Worm (Caenorhabditis elegans): ENCODE measurements around the gene Y43F8A.1.

The Y43F8A.1 gene

DNA sequence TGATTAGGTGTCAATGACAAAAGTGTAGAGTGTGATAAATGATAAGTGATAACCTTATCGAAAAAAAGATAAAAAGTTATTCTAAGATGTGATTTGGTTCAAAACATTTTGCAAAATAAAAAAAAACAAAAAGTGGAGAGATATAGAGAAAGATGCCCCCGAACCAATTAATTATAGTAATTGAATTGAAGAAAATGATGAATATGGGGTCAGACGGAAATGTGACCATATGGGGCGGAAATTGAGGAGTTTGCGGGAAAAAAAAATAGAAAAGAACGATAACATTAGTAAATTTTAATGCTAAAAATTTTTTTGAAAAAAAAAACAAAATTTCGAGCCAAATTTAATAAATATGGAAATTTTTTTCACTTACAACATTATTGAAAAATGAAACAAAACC is 15.8 kb upstream of the Y43F8A.1 start:
- TF ChIP-seq grh-1 (GFP tag; IDR thresholded peaks at IDR 0.05), result no peak
- TF ChIP-seq fos-1 (tag; optimal IDR thresholded peaks at IDR 0.05), result no peak
- no peak for TF ChIP-seq egl-13 (tag; optimal IDR thresholded peaks at IDR 0.05)
- TF ChIP-seq ceh-63 (GFP tag; optimal IDR thresholded peaks at IDR 0.05), result no peak
- no peak for TF ChIP-seq efl-1 (optimal IDR thresholded peaks at IDR 0.05)
- peak in 1 of 2 experiments; percentile 30 for TF ChIP-seq efl-1 (GFP tag; optimal IDR thresholded peaks at IDR 0.05 in 1 of 2)
- no peak for TF ChIP-seq xbp-1 (tag; optimal IDR thresholded peaks at IDR 0.05)
- TF ChIP-seq lin-13 (GFP tag; optimal IDR thresholded peaks at IDR 0.05), result no peak
- no peak for TF ChIP-seq pax-3 (tag; optimal IDR thresholded peaks at IDR 0.05)

- TF ChIP-seq lir-3 (tag; optimal IDR thresholded peaks at IDR 0.05; ENCODE audit: poor library complexity) (no peak), efl-1 (optimal IDR thresholded peaks at IDR 0.05) (no peak), efl-1 (GFP tag; optimal IDR thresholded peaks at IDR 0.05 in 1 of 2) (peak in 1 of 2 experiments; percentile 84)
Observed at ce11 chrV:19355219-19355618, 15.1 kb upstream of the Y43F8A.1 start.

- TF ChIP-seq Y116A8C.19 (tag; optimal IDR thresholded peaks at IDR 0.05; ENCODE audit: borderline replicate concordance) (no peak), alr-1 (tag; optimal IDR thresholded peaks at IDR 0.05; ENCODE audit: borderline replicate concordance) (no peak), ceh-90 (tag; optimal IDR thresholded peaks at IDR 0.05) (no peak), ztf-11 (tag; optimal IDR thresholded peaks at IDR 0.05) (no peak)
Observed at ce11 chrV:19356717-19357116, 13.6 kb upstream of the Y43F8A.1 start.

DNA sequence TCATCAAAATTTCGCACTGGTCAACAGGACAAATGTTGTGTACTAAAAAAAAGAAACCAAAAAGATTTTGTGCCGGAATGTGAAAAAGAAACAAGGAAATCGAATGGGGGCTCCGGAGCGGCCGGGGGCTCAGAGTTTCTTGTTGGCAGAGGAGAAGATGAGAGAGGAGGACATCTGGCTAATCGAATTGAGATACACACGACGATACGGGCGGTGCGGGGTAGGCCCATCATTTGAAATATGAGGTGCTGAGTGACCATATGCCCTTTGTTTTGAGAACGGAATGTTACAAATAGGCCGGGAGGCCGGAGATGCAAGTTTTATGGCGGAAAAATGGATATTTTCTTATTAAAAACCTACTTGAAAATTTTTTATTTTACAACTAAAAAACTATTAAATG is 12.2 kb upstream of the Y43F8A.1 start:
- TF ChIP-seq lin-13 (GFP tag; optimal IDR thresholded peaks at IDR 0.05) (no peak), elt-3 (tag; optimal IDR thresholded peaks at IDR 0.05) (no peak), nhr-90 (tag; optimal IDR thresholded peaks at IDR 0.05; ENCODE audit: poor library complexity) (no peak), unc-30 (tag; optimal IDR thresholded peaks at IDR 0.05) (no peak), fkh-4 (tag; optimal IDR thresholded peaks at IDR 0.05; ENCODE audit: borderline replicate concordance) (no peak), fkh-8 (tag; optimal IDR thresholded peaks at IDR 0.05) (no peak), mef-2 (tag; optimal IDR thresholded peaks at IDR 0.05) (no peak), ets-5 (GFP tag; IDR thresholded peaks at IDR 0.05) (no peak), pqm-1 (tag; optimal IDR thresholded peaks at IDR 0.05) (no peak), sup-37 (GFP tag; optimal IDR thresholded peaks at IDR 0.05) (no peak), egl-13 (tag; optimal IDR thresholded peaks at IDR 0.05) (no peak), unc-86 (tag; optimal IDR thresholded peaks at IDR 0.05) (no peak)

DNA sequence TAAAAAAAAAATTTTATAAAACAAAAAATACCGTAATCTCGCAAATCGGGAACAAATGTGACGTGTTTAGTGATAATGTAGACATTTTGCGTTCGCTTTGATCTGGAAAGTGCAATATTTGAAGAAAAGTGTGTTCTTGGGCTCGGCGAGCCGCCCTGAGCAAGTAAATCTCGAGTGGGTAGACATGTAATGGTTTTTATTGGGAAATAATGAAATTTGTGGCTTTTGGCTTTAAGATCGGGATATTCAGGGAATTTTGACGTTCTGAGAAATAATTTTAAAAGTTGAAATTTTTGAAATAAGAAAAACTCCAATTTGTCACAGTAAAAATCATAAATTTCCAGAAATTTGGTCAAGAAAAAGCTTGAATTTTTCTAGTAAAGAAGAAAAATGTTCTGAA is 7.7 kb upstream of the Y43F8A.1 start, which contains the start of gene C14B4.2:
C14B4.2 (minus strand) TSS at position 101 of the 400 bp plus-strand sequence.
- TF ChIP-seq nhr-20 (tag; optimal IDR thresholded peaks at IDR 0.05) (no peak), swsn-7 (tag; optimal IDR thresholded peaks at IDR 0.05) (no peak), mdl-1 (tag; optimal IDR thresholded peaks at IDR 0.05) (no peak), C16A3.4 (tag; optimal IDR thresholded peaks at IDR 0.05) (no peak), fkh-8 (tag; optimal IDR thresholded peaks at IDR 0.05) (no peak), elt-2 (tag; optimal IDR thresholded peaks at IDR 0.05) (no peak), ceh-90 (tag; optimal IDR thresholded peaks at IDR 0.05) (no peak), ets-5 (GFP tag; IDR thresholded peaks at IDR 0.05) (no peak), efl-3 (GFP tag; optimal IDR thresholded peaks at IDR 0.05) (no peak), lsy-2 (tag; optimal IDR thresholded peaks at IDR 0.05) (no peak), sptf-1 (tag; optimal IDR thresholded peaks at IDR 0.05) (no peak), F16B12.6 (tag; optimal IDR thresholded peaks at IDR 0.05) (no peak), lir-3 (tag; optimal IDR thresholded peaks at IDR 0.05; ENCODE audit: poor library complexity) (no peak)

DNA sequence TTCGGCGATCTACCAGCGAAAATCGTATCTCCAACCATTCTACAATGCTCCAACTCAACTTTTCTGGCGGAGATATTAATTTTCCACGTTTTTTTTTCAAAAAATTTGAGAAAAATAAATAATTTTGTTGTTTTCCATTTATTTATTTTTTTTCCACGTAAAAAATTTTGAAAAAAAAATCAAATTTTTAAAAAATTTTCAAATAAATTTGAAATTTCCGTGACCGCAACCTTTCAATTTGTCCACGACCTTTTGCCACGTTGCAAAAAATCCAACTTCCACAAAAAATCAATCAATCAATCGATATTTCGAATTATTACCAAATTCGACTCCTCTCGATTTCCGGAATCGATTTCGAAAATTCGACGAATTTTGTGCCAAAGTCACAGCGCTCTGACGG is 964 bp downstream of the Y43F8A.1 start, which contains the start of gene Y43F8A.2:
Y43F8A.2 (plus strand) TSS at position 301 of the 400 bp plus-strand sequence.
- no peak for TF ChIP-seq lin-14 (GFP tag; optimal IDR thresholded peaks at IDR 0.05)
- TF ChIP-seq ces-1 (GFP tag; optimal IDR thresholded peaks at IDR 0.05), result no peak
- no peak for TF ChIP-seq nhr-28 (tag; optimal IDR thresholded peaks at IDR 0.05)
- no peak for TF ChIP-seq ztf-11 (tag; optimal IDR thresholded peaks at IDR 0.05)
- no peak for TF ChIP-seq pqm-1 (tag; optimal IDR thresholded peaks at IDR 0.05)
- TF ChIP-seq tlp-1 (tag; optimal IDR thresholded peaks at IDR 0.05), result no peak
- no peak for TF ChIP-seq mab-9 (GFP tag; IDR thresholded peaks at IDR 0.05)
- TF ChIP-seq nhr-12 (tag; optimal IDR thresholded peaks at IDR 0.05), result no peak
- no peak for TF ChIP-seq ama-1 (optimal IDR thresholded peaks at IDR 0.05)
- no peak for TF ChIP-seq isw-1 (GFP tag; IDR thresholded peaks at IDR 0.05)
- no peak for TF ChIP-seq unc-30 (tag; optimal IDR thresholded peaks at IDR 0.05)
- no peak for TF ChIP-seq snu-23 (GFP tag; optimal IDR thresholded peaks at IDR 0.05)
- no peak for TF ChIP-seq rnt-1 (tag; optimal IDR thresholded peaks at IDR 0.05)
- no peak for TF ChIP-seq F16B12.6 (tag; optimal IDR thresholded peaks at IDR 0.05)
- TF ChIP-seq lsy-2 (tag; optimal IDR thresholded peaks at IDR 0.05), result no peak

All from whole organism, L1 larva.